Fruit fly (Drosophila melanogaster) whole organism, embryonic: ENCODE data around the gene Ythdc1.

Experiments
- Awh ChIP-seq: fragments of 200-800 bp; sonication (Bioruptor generic); IDR thresholded peaks from 2 replicates; pipeline ENCODE4, ENCODE4 v1.3.6; 2022; ENCODE audit warnings: missing biosample characterization, missing genetic modification characterization
- BEAF-32 ChIP-seq: fragments of 200-800 bp; sonication (Bioruptor generic); optimal IDR thresholded peaks from 3 replicates; lab custom pipeline; 2017; ENCODE audit warnings: missing biosample characterization, missing genetic modification characterization, mild to moderate bottlenecking, moderate library complexity, missing genetic modification reagents
- BtbVII ChIP-seq: fragments of 200-800 bp; sonication (Bioruptor generic); optimal IDR thresholded peaks from 3 replicates; lab custom pipeline; 2017; ENCODE audit warnings: missing biosample characterization, mild to moderate bottlenecking, missing genetic modification characterization
- CG10209 ChIP-seq: fragments of 200-800 bp; sonication (Bioruptor generic); optimal IDR thresholded peaks from 3 replicates; lab custom pipeline; 2017; ENCODE audit warnings: missing biosample characterization, mild to moderate bottlenecking, missing genetic modification characterization, missing genetic modification reagents
- CG12104 ChIP-seq: fragments of 200-800 bp; sonication (Bioruptor generic); optimal IDR thresholded peaks from 3 replicates; lab custom pipeline; 2016; ENCODE audit warnings: missing biosample characterization, missing genetic modification characterization
- CG12219 ChIP-seq: fragments of 200-800 bp; sonication (Bioruptor generic); optimal IDR thresholded peaks from 3 replicates; lab custom pipeline; 2018; ENCODE audit warnings: missing biosample characterization, mild to moderate bottlenecking, missing genetic modification characterization
- CG12744 ChIP-seq: fragments of 200-800 bp; sonication (Bioruptor generic); optimal IDR thresholded peaks from 2 replicates; lab custom pipeline; 2016; ENCODE audit warnings: missing biosample characterization, missing genetic modification characterization
- CG14860 ChIP-seq: fragments of 200-800 bp; sonication (Bioruptor generic); IDR thresholded peaks from 3 replicates; pipeline ENCODE4 v1.3.6; 2022; ENCODE audit warnings: missing biosample characterization, missing genetic modification characterization; ENCODE audit not compliant: partially characterized antibody
- CG1602 ChIP-seq: fragments of 200-800 bp; sonication (Bioruptor generic); optimal IDR thresholded peaks from 3 replicates; lab custom pipeline; 2016; ENCODE audit warnings: missing biosample characterization, missing genetic modification characterization
- CG17186 ChIP-seq: fragments of 200-800 bp; sonication (Bioruptor generic); optimal IDR thresholded peaks from 3 replicates; lab custom pipeline; 2017; ENCODE audit warnings: missing biosample characterization, missing genetic modification reagents, missing genetic modification characterization
- CG18011 ChIP-seq: fragments of 200-800 bp; sonication (Bioruptor generic); optimal IDR thresholded peaks from 2 replicates; lab custom pipeline; 2017; ENCODE audit warnings: missing biosample characterization, missing genetic modification characterization, mild to moderate bottlenecking, moderate library complexity, missing genotype
- CG18599 ChIP-seq: fragments of 200-800 bp; sonication (Bioruptor generic); optimal IDR thresholded peaks from 3 replicates; lab custom pipeline; 2017; ENCODE audit warnings: missing biosample characterization, missing genetic modification characterization, mild to moderate bottlenecking, moderate library complexity, missing genetic modification reagents
- CG18764 ChIP-seq: fragments of 200-800 bp; sonication (Bioruptor generic); optimal IDR thresholded peaks from 3 replicates; lab custom pipeline; 2016; ENCODE audit warnings: missing biosample characterization, missing genetic modification characterization
- CG2199 ChIP-seq: fragments of 200-800 bp; sonication (Bioruptor generic); IDR thresholded peaks from 3 replicates; pipeline ENCODE4 v1.3.6; 2022; ENCODE audit warnings: missing biosample characterization, missing genetic modification characterization
- CG2712 ChIP-seq: fragments of 200-800 bp; optimal IDR thresholded peaks from 3 replicates; lab custom pipeline; 2019; ENCODE audit warnings: missing biosample characterization, mild to moderate bottlenecking, missing genetic modification characterization, moderate library complexity
- CG31441 ChIP-seq: fragments of 200-800 bp; sonication (Bioruptor generic); IDR thresholded peaks from 2 replicates; pipeline ENCODE4 v1.3.6; 2022; ENCODE audit warnings: missing biosample characterization, missing genetic modification characterization
- CG3281 ChIP-seq: fragments of 200-800 bp; sonication (Bioruptor generic); optimal IDR thresholded peaks from 3 replicates; lab custom pipeline; 2017; ENCODE audit warnings: missing biosample characterization, mild to moderate bottlenecking, missing genetic modification characterization
- CG33557 ChIP-seq: fragments of 200-800 bp; sonication (Bioruptor generic); optimal IDR thresholded peaks from 2 replicates; lab custom pipeline; 2019; ENCODE audit warnings: missing biosample characterization, mild to moderate bottlenecking, missing genetic modification characterization, moderate library complexity
- CG34224 ChIP-seq: fragments of 200-800 bp; sonication (Bioruptor generic); IDR thresholded peaks from 3 replicates; pipeline ENCODE4 v1.3.6; 2022; ENCODE audit warnings: missing biosample characterization, missing genetic modification characterization; ENCODE audit not compliant: partially characterized antibody
- CG42726 ChIP-seq: fragments of 200-800 bp; sonication (Bioruptor generic); IDR thresholded peaks from 2 replicates; pipeline ENCODE4 v1.3.6; 2022; ENCODE audit warnings: missing biosample characterization, missing genetic modification characterization; ENCODE audit not compliant: partially characterized antibody
- CG8281 ChIP-seq: fragments of 200-800 bp; sonication (Bioruptor generic); optimal IDR thresholded peaks from 2 replicates; lab custom pipeline; 2018; ENCODE audit warnings: missing biosample characterization, mild to moderate bottlenecking, missing genetic modification characterization, moderate library complexity
- CG8359 ChIP-seq: fragments of 200-800 bp; sonication (Bioruptor generic); optimal IDR thresholded peaks from 2 replicates; lab custom pipeline; 2017; ENCODE audit warnings: missing biosample characterization, mild to moderate bottlenecking, missing genetic modification characterization, borderline replicate concordance
- CG8388 ChIP-seq: fragments of 200-800 bp; sonication (Bioruptor generic); optimal IDR thresholded peaks from 2 replicates; lab custom pipeline; 2019; ENCODE audit warnings: missing biosample characterization, mild to moderate bottlenecking, missing genetic modification characterization, moderate library complexity
- CG8944 ChIP-seq: fragments of 200-800 bp; sonication (Bioruptor generic); optimal IDR thresholded peaks from 3 replicates; lab custom pipeline; 2016; ENCODE audit warnings: missing biosample characterization, missing genetic modification characterization
- CG9817 ChIP-seq: fragments of 200-800 bp; sonication (Bioruptor generic); optimal IDR thresholded peaks from 2 replicates; lab custom pipeline; 2018; ENCODE audit warnings: missing biosample characterization, mild to moderate bottlenecking, missing genetic modification characterization, moderate library complexity
- CkIIα-i1 ChIP-seq: fragments of 200-800 bp; sonication (Bioruptor generic); IDR thresholded peaks from 2 replicates; pipeline ENCODE4 v1.3.6; 2022; ENCODE audit warnings: missing biosample characterization, missing genetic modification characterization
- Dip3 ChIP-seq: fragments of 200-800 bp; sonication (Bioruptor generic); optimal IDR thresholded peaks from 3 replicates; lab custom pipeline; 2016; ENCODE audit warnings: missing biosample characterization, missing genetic modification characterization
- Hr39 ChIP-seq: fragments of >200 bp; optimal IDR thresholded peaks from 2 replicates; lab custom pipeline; 2017
- Oaz ChIP-seq: fragments of 200-800 bp; sonication (Bioruptor generic); IDR thresholded peaks from 2 replicates; pipeline ENCODE4 v1.3.6; 2022; ENCODE audit warnings: missing biosample characterization, missing genetic modification characterization
- Pdp1 ChIP-seq, 2 experiments: fragments of 200-800 bp; sonication (Bioruptor generic); optimal IDR thresholded peaks; 3 replicates each; lab custom pipeline; 2016; ENCODE audit warnings: missing biosample characterization in 2 of 2, missing genetic modification characterization in 2 of 2, mild to moderate bottlenecking in 1 of 2, moderate library complexity in 1 of 2
- Ravus ChIP-seq: fragments of 200-800 bp; sonication (Bioruptor generic); IDR thresholded peaks from 2 replicates; pipeline ENCODE4 v1.3.6; 2022; ENCODE audit warnings: missing biosample characterization, missing genetic modification characterization
- Tbp ChIP-seq: fragments of >200 bp; optimal IDR thresholded peaks from 2 replicates; lab custom pipeline; 2018; ENCODE audit warnings: missing biosample characterization, missing genetic modification characterization
- Xbp1 ChIP-seq: fragments of 200-800 bp; sonication (Bioruptor generic); optimal IDR thresholded peaks from 3 replicates; lab custom pipeline; 2016; ENCODE audit warnings: missing biosample characterization, mild to moderate bottlenecking, missing genetic modification characterization
- ase ChIP-seq: fragments of 200-800 bp; sonication (Bioruptor generic); IDR thresholded peaks from 3 replicates; pipeline ENCODE4 v1.3.6; 2022; ENCODE audit warnings: missing biosample characterization, missing genetic modification characterization
- ash1 ChIP-seq: fragments of 200-800 bp; sonication (Bioruptor generic); optimal IDR thresholded peaks from 2 replicates; lab custom pipeline; 2018; ENCODE audit warnings: missing biosample characterization, mild to moderate bottlenecking, missing genetic modification characterization
- cad ChIP-seq: fragments of >200 bp; optimal IDR thresholded peaks from 2 replicates; lab custom pipeline; 2017; ENCODE audit warnings: missing biosample characterization, missing genetic modification characterization
- caup ChIP-seq: fragments of 200-800 bp; sonication (Bioruptor generic); optimal IDR thresholded peaks from 3 replicates; lab custom pipeline; 2017; ENCODE audit warnings: missing biosample characterization, mild to moderate bottlenecking, missing genetic modification characterization, moderate library complexity; ENCODE audit not compliant: severe bottlenecking
- corto ChIP-seq: fragments of 200-800 bp; sonication (Bioruptor generic); optimal IDR thresholded peaks from 2 replicates; lab custom pipeline; 2016; ENCODE audit warnings: missing biosample characterization, mild to moderate bottlenecking, missing genetic modification characterization, moderate library complexity
- dati ChIP-seq: fragments of 200-800 bp; sonication (Bioruptor generic); IDR thresholded peaks from 2 replicates; pipeline ENCODE4 v1.3.6; 2022; ENCODE audit warnings: missing biosample characterization, missing genetic modification characterization
- grau ChIP-seq: fragments of 200-800 bp; optimal IDR thresholded peaks from 3 replicates; lab custom pipeline; 2019; ENCODE audit warnings: missing biosample characterization, mild to moderate bottlenecking, missing genetic modification characterization, moderate library complexity
- ham ChIP-seq: fragments of 200-800 bp; sonication (Bioruptor generic); IDR thresholded peaks from 2 replicates; pipeline ENCODE4 v1.3.6; 2022; ENCODE audit warnings: missing biosample characterization, missing genetic modification characterization
- insv ChIP-seq, 2 experiments: fragments of 200-800 bp; sonication (Bioruptor generic); optimal IDR thresholded peaks; 3 replicates each; lab custom pipeline; 2016 to 2018; ENCODE audit warnings: missing biosample characterization in 2 of 2, missing genetic modification characterization in 2 of 2
- kay ChIP-seq: fragments of 200-800 bp; sonication (Bioruptor generic); optimal IDR thresholded peaks from 2 replicates; lab custom pipeline; 2016; ENCODE audit warnings: missing biosample characterization, missing genetic modification characterization
- lbe ChIP-seq: fragments of 200-800 bp; sonication (Bioruptor generic); optimal IDR thresholded peaks from 2 replicates; lab custom pipeline; 2016; ENCODE audit warnings: missing biosample characterization, mild to moderate bottlenecking, missing genetic modification characterization
- tap ChIP-seq: fragments of 200-800 bp; optimal IDR thresholded peaks from 3 replicates; lab custom pipeline; 2019; ENCODE audit warnings: missing biosample characterization, mild to moderate bottlenecking, missing genetic modification characterization, moderate library complexity
- toy ChIP-seq: fragments of 200-800 bp; sonication (Bioruptor generic); IDR thresholded peaks from 2 replicates; pipeline ENCODE4 v1.3.6; 2022; ENCODE audit warnings: missing biosample characterization, missing genetic modification characterization
- trem ChIP-seq: fragments of 200-800 bp; optimal IDR thresholded peaks from 3 replicates; lab custom pipeline; 2019; ENCODE audit warnings: missing biosample characterization, mild to moderate bottlenecking, missing genetic modification characterization, moderate library complexity
- usp ChIP-seq: fragments of >200 bp; optimal IDR thresholded peaks from 2 replicates; lab custom pipeline; 2017; ENCODE audit warnings: missing biosample characterization, missing genetic modification characterization
- vvl ChIP-seq: fragments of 200-800 bp; sonication (Bioruptor generic); IDR thresholded peaks from 2 replicates; pipeline ENCODE4 v1.3.6; 2022; ENCODE audit warnings: missing biosample characterization, missing genetic modification characterization
- yki ChIP-seq: fragments of >200 bp; optimal IDR thresholded peaks from 3 replicates; lab custom pipeline; 2018
- zfh1 ChIP-seq: fragments of 200-800 bp; sonication (Bioruptor generic); IDR thresholded peaks from 3 replicates; pipeline ENCODE4 v1.3.6; 2022; ENCODE audit warnings: missing biosample characterization, missing genetic modification characterization

Gene Ythdc1

dm6 chr3L:3396056-3396455 lies 22.1 kb upstream of the Ythdc1 start (continued):
- TF ChIP-seq CkIIα-i1 (GFP tag; lab: Robert Waterston, UW) (no peak), CG2712 (tag; lab: Kevin White, UChicago) (peak; percentile 98), cad (GFP tag; lab: Kevin White, UChicago) (no peak), CG9817 (tag; lab: Kevin White, UChicago) (peak; percentile 71), caup (GFP tag; lab: Kevin White, UChicago) (peak; percentile 22), ash1 (no peak), CG1602 (peak; percentile 89), Ravus (GFP tag; lab: Robert Waterston, UW) (no peak), yki (lab: Kevin White, UChicago) (no peak), CG34224 (GFP tag; lab: Robert Waterston, UW) (no peak), insv (GFP tag; optimal IDR thresholded peaks at IDR 0.05; lab: Kevin White, UChicago) (peak in 1 of 2 experiments; percentile 7), Pdp1 (GFP tag; optimal IDR thresholded peaks at IDR 0.05; lab: Kevin White, UChicago) (peak; percentile 71 to 79), grau (tag; lab: Kevin White, UChicago) (peak; percentile 87), lbe (no peak), usp (GFP tag; lab: Kevin White, UChicago) (no peak), zfh1 (GFP tag; lab: Robert Waterston, UW) (peak; percentile 94), Dip3 (GFP tag; lab: Kevin White, UChicago) (no peak), CG18764 (GFP tag; lab: Kevin White, UChicago) (peak; percentile 81), dati (GFP tag; lab: Robert Waterston, UW) (no peak; the same call in 1 of the 2 replicates), trem (tag; lab: Kevin White, UChicago) (peak; percentile 94), CG33557 (peak; percentile 98), ham (GFP tag; lab: Robert Waterston, UW) (no peak), CG14860 (GFP tag; lab: Robert Waterston, UW) (no peak), CG12744 (GFP tag; lab: Kevin White, UChicago) (peak; percentile 59), CG42726 (no peak), Oaz (GFP tag; lab: Robert Waterston, UW) (no peak), CG8281 (tag; lab: Kevin White, UChicago) (peak; percentile 60), BtbVII (GFP tag; lab: Kevin White, UChicago) (peak; percentile 60), CG31441 (GFP tag; lab: Robert Waterston, UW) (peak; percentile 96), vvl (GFP tag; lab: Robert Waterston, UW) (peak; percentile 94), CG3281 (GFP tag; lab: Kevin White, UChicago) (peak; percentile 16), CG18011 (GFP tag; lab: Kevin White, UChicago) (no peak), BEAF-32 (no peak), CG2199 (0 out of 3 replicates have a peak, but pooled peaks have one; percentile 55), CG17186 (GFP tag; lab: Kevin White, UChicago) (peak; percentile 65), Hr39 (no peak), CG12219 (GFP tag; lab: Kevin White, UChicago) (peak; percentile 75), Tbp (GFP tag; lab: Kevin White, UChicago) (no peak), tap (tag; lab: Kevin White, UChicago) (peak; percentile 89), CG18599 (peak; percentile 65), CG8388 (GFP tag; lab: Kevin White, UChicago) (peak; percentile 93), CG12104 (peak; percentile 78), Xbp1 (GFP tag; lab: Kevin White, UChicago) (peak; percentile 86), ase (GFP tag; lab: Robert Waterston, UW) (peak; percentile 70; the same call in 1 of the 3 replicates), CG8359 (GFP tag; lab: Kevin White, UChicago) (peak; percentile 88), Awh (GFP tag; lab: Robert Waterston, UW) (peak; percentile 86), kay (peak; percentile 69), CG8944 (peak; percentile 76), CG10209 (GFP tag; lab: Kevin White, UChicago) (peak; percentile 87), corto (GFP tag; lab: Kevin White, UChicago) (no peak), toy (GFP tag; lab: Robert Waterston, UW) (no peak)
